Worm (Caenorhabditis elegans) whole organism, L3 larva: Measurements from ENCODE around the gene str-125.

Experiments
- R02D3.7 ChIP-seq: fragments of 150-350 bp; optimal IDR thresholded peaks from 2 replicates; lab custom pipeline; 2014; ENCODE audit warnings: missing biosample characterization, missing genetic modification characterization
- ama-1 ChIP-seq: fragments of 150-350 bp; optimal IDR thresholded peaks from 2 replicates; lab custom pipeline; 2018
- nhr-237 ChIP-seq: fragments of 150-350 bp; optimal IDR thresholded peaks from 2 replicates; lab custom pipeline; 2014; ENCODE audit warnings: missing biosample characterization, missing genetic modification characterization
- pha-4 ChIP-seq: fragments of 150-350 bp; optimal IDR thresholded peaks from 2 replicates; lab custom pipeline; 2014; ENCODE audit warnings: missing biosample characterization, missing genetic modification reagents, missing genetic modification characterization
- sea-2 ChIP-seq: fragments of 150-350 bp; sonication (generic microtip); optimal IDR thresholded peaks from 4 replicates; lab custom pipeline; 2014; ENCODE audit warnings: missing biosample characterization, missing genetic modification reagents, missing genetic modification characterization
- skn-1 ChIP-seq: fragments of 150-350 bp; optimal IDR thresholded peaks from 2 replicates; lab custom pipeline; 2014; ENCODE audit warnings: missing biosample characterization, missing genetic modification characterization

- TF ChIP-seq pha-4 (tag; lab: Kevin White, UChicago) (no peak), ama-1 (lab: Kevin White, UChicago) (no peak), R02D3.7 (tag; lab: Kevin White, UChicago) (no peak), skn-1 (tag; lab: Kevin White, UChicago) (no peak), sea-2 (GFP tag; lab: Kevin White, UChicago) (no peak), nhr-237 (no peak)
Observed at ce11 chrV:17098669-17099068, 22.9 kb upstream of the str-125 start, which contains the start of the genes ZK218.3 and ZK218.4.
